Worm (Caenorhabditis elegans) whole organism, L3 larva: ENCODE measurements around the gene fipr-16.

Source experiments
- nhr-76 ChIP-seq: fragments of 150-350 bp; sonication (generic microtip); optimal IDR thresholded peaks from 5 replicates; lab custom pipeline; 2014; ENCODE audit warnings: missing biosample characterization, missing genetic modification characterization
- tbx-2 ChIP-seq: sonication (generic microtip); optimal IDR thresholded peaks from 2 replicates; lab custom pipeline; 2016; ENCODE audit warnings: mild to moderate bottlenecking, missing genetic modification characterization, missing compliant biosample characterization

- TF ChIP-seq nhr-76 (tag; lab: Kevin White, UChicago) (no peak), tbx-2 (tag; lab: Kevin White, UChicago) (no peak)
These were observed 23.7 kb upstream of the fipr-16 start, which contains the start of gene rha-2 for ce11 chrIII:8614490-8614889.
